Worm (Caenorhabditis elegans): ENCODE measurements around the gene nep-5.
"Not testable (repeated sequence)": the region's sequence is repeated elsewhere in the genome, so short reads cannot be mapped to it uniquely, and the experiment has no call there.

The nep-5 gene

ce11 chrII:5534939-5535338 is 47.0 kb downstream of the nep-5 start, which contains the start of gene hlh-25:
Gene hlh-25, plus strand, starts transcription at chrII:5535239.
- TF ChIP-seq ztf-23, flt-1, ztf-29 (GFP tag; IDR thresholded peaks at IDR 0.05): not testable (repeated sequence)

ce11 chrII:5537078-5537477 is 49.1 kb downstream of the nep-5 start:
- no peak for TF ChIP-seq ztf-29 (GFP tag; IDR thresholded peaks at IDR 0.05)
- no peak for TF ChIP-seq T22C8.4 (GFP tag; IDR thresholded peaks at IDR 0.05)
- no peak for TF ChIP-seq cog-1 (tag; optimal IDR thresholded peaks at IDR 0.05)
- TF ChIP-seq klf-2 (GFP tag; conservative IDR thresholded peaks at IDR 0.05): no peak
- TF ChIP-seq ztf-23 (GFP tag; IDR thresholded peaks at IDR 0.05): no peak
- no peak for TF ChIP-seq ref-1 (GFP tag; conservative IDR thresholded peaks at IDR 0.05)
- TF ChIP-seq med-1 (GFP tag; optimal IDR thresholded peaks at IDR 0.05; ENCODE audit: insufficient read depth): no peak
- TF ChIP-seq flt-1 (GFP tag; IDR thresholded peaks at IDR 0.05): no peak
- TF ChIP-seq tab-1 (GFP tag; IDR thresholded peaks at IDR 0.05): no peak

- no peak for TF ChIP-seq med-1 (GFP tag; optimal IDR thresholded peaks at IDR 0.05; ENCODE audit: insufficient read depth)
- no peak for TF ChIP-seq flt-1 (GFP tag; IDR thresholded peaks at IDR 0.05)
- no peak for TF ChIP-seq ref-1 (GFP tag; conservative IDR thresholded peaks at IDR 0.05)
- no peak for TF ChIP-seq cog-1 (tag; optimal IDR thresholded peaks at IDR 0.05)
- no peak for TF ChIP-seq klf-2 (GFP tag; conservative IDR thresholded peaks at IDR 0.05)
- TF ChIP-seq tab-1 (GFP tag; IDR thresholded peaks at IDR 0.05): no peak
- TF ChIP-seq ztf-29 (GFP tag; IDR thresholded peaks at IDR 0.05): no peak
- TF ChIP-seq ztf-23 (GFP tag; IDR thresholded peaks at IDR 0.05): no peak
- no peak for TF ChIP-seq T22C8.4 (GFP tag; IDR thresholded peaks at IDR 0.05)
Measured at ce11 chrII:5537524-5537923, 49.6 kb downstream of the nep-5 start, which contains the start of gene C17C3.11. Gene C17C3.11, plus strand, starts transcription at chrII:5537824.

ce11 chrII:5540113-5540512 is 52.2 kb downstream of the nep-5 start, which contains the start of gene hlh-27:
Gene hlh-27, minus strand, starts transcription at chrII:5540213.
- TF ChIP-seq T22C8.4 (GFP tag; IDR thresholded peaks at IDR 0.05); klf-2 (GFP tag; conservative IDR thresholded peaks at IDR 0.05); tab-1 (GFP tag; IDR thresholded peaks at IDR 0.05): not testable (repeated sequence)

Data from whole organism, midembryonic.